Fruit fly (Drosophila melanogaster): ENCODE data around the gene Tm2.
A peak's percentile ranks its signal among the peaks of the same experiment; 100 is the strongest.

Gene Tm2

dm6 chr3R:15268426-15268825, 41.6 kb upstream of the Tm2 start, which contains the start of the genes CG14864 and Zip88E (continued):
- TF ChIP-seq YL-1 (GFP tag; optimal IDR thresholded peaks at IDR 0.05) (peak; percentile 44), kah (GFP tag; optimal IDR thresholded peaks at IDR 0.05) (no peak), stwl (tag; optimal IDR thresholded peaks at IDR 0.05) (no peak), CG6854 (GFP tag; optimal IDR thresholded peaks at IDR 0.05) (no peak), dpn (GFP tag; optimal IDR thresholded peaks at IDR 0.05) (no peak), trh (GFP tag; optimal IDR thresholded peaks at IDR 0.05) (no peak), CG9609 (GFP tag; optimal IDR thresholded peaks at IDR 0.05) (no peak), CG17186 (GFP tag; optimal IDR thresholded peaks at IDR 0.05) (peak; percentile 30), CG2199 (GFP tag; IDR thresholded peaks at IDR 0.05) (no peak), grau (tag; optimal IDR thresholded peaks at IDR 0.05) (no peak), NC2β (GFP tag; optimal IDR thresholded peaks at IDR 0.05) (no peak), az2 (GFP tag; optimal IDR thresholded peaks at IDR 0.05) (no peak), vnd (GFP tag; IDR thresholded peaks at IDR 0.05; ENCODE audit: partially characterized antibody) (no peak), CG34224 (GFP tag; IDR thresholded peaks at IDR 0.05; ENCODE audit: partially characterized antibody) (no peak), Adf1 (GFP tag; IDR thresholded peaks at IDR 0.05) (no peak), C15 (GFP tag; IDR thresholded peaks at IDR 0.05) (no peak), MTF-1 (GFP tag; optimal IDR thresholded peaks at IDR 0.05; ENCODE audit: borderline replicate concordance) (no peak), so (GFP tag; IDR thresholded peaks at IDR 0.05) (no peak), tio (GFP tag; optimal IDR thresholded peaks at IDR 0.05) (no peak), hb (GFP tag; IDR thresholded peaks at IDR 0.05; ENCODE audit: partially characterized antibody) (0 out of 3 replicates have a peak, but pooled peaks have one; percentile 5), ase (GFP tag; IDR thresholded peaks at IDR 0.05) (no peak), H15 (GFP tag; IDR thresholded peaks at IDR 0.05) (no peak), CG6813 (GFP tag; optimal IDR thresholded peaks at IDR 0.05) (no peak), amos (GFP tag; IDR thresholded peaks at IDR 0.05; ENCODE audit: partially characterized antibody) (peak; percentile 23; the same call in 1 of the 2 replicates), ac (GFP tag; optimal IDR thresholded peaks at IDR 0.05) (no peak), her (GFP tag; optimal IDR thresholded peaks at IDR 0.05) (no peak), CG6683 (GFP tag; optimal IDR thresholded peaks at IDR 0.05) (no peak), CG10979 (tag; optimal IDR thresholded peaks at IDR 0.05) (no peak), CG12744 (GFP tag; optimal IDR thresholded peaks at IDR 0.05) (no peak), dati (GFP tag; IDR thresholded peaks at IDR 0.05) (no peak), Elba2 (GFP tag; optimal IDR thresholded peaks at IDR 0.05) (no peak), Gsc (GFP tag; IDR thresholded peaks at IDR 0.05) (no peak), sd (tag; optimal IDR thresholded peaks at IDR 0.05) (no peak), CG8359 (GFP tag; optimal IDR thresholded peaks at IDR 0.05; ENCODE audit: borderline replicate concordance) (no peak), CG17912 (GFP tag; optimal IDR thresholded peaks at IDR 0.05) (no peak), vvl (GFP tag; IDR thresholded peaks at IDR 0.05) (0 out of 2 replicates have a peak, but pooled peaks have one; percentile 10), CG10431 (GFP tag; optimal IDR thresholded peaks at IDR 0.05) (no peak), lab (GFP tag; optimal IDR thresholded peaks at IDR 0.05) (no peak), zfh2 (GFP tag; optimal IDR thresholded peaks at IDR 0.05) (no peak), CG5245 (GFP tag; optimal IDR thresholded peaks at IDR 0.05) (no peak), cato (GFP tag; optimal IDR thresholded peaks at IDR 0.05; ENCODE audit: borderline replicate concordance) (no peak), trem (tag; optimal IDR thresholded peaks at IDR 0.05) (peak; percentile 33), chm (GFP tag; IDR thresholded peaks at IDR 0.05) (no peak), CG11723 (GFP tag; optimal IDR thresholded peaks at IDR 0.05) (no peak), Atf6 (GFP tag; IDR thresholded peaks at IDR 0.05) (no peak), CG31365 (tag; optimal IDR thresholded peaks at IDR 0.05) (no peak), CG4730 (GFP tag; IDR thresholded peaks at IDR 0.05) (no peak), CG14667 (GFP tag; IDR thresholded peaks at IDR 0.05) (no peak), Dp (GFP tag; optimal IDR thresholded peaks at IDR 0.05) (peak; percentile 73), row (GFP tag; IDR thresholded peaks at IDR 0.05) (peak; percentile 19; the same call in 1 of the 3 replicates), CG13287 (GFP tag; IDR thresholded peaks at IDR 0.05; ENCODE audit: partially characterized antibody) (peak; percentile 49; the same call in 1 of the 2 replicates)
